Worm (Caenorhabditis elegans): Measurements from ENCODE around the gene sup-26.

Gene sup-26

ce11 chrIII:4276277-4276676, 3.7 kb downstream of the sup-26 start:
- TF ChIP-seq ama-1 (optimal IDR thresholded peaks at IDR 0.05), result peak; percentile 74
- no peak for TF ChIP-seq hlh-6 (tag; optimal IDR thresholded peaks at IDR 0.05)

DNA sequence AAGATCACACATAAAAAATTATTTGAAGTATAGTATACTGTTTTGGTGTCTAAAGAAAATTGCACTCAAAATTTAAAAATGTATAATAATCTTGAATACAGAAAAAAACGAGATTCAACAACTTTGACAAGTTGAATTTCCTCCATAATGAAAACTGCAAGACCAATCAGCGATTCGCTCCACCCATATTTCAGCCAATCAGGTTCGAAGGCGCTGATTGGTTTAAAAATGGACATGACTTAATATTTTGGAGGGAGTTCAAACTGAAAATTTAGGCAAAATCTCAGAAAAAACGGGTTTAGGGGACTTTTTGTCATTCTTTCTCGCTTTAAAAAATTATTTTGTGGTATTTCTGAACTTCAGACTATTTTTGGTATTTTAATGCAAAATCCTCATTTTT, 4.3 kb downstream of the sup-26 start:
- peak; percentile 93 for TF ChIP-seq nfya-1 (tag; optimal IDR thresholded peaks at IDR 0.05)
- no peak for TF ChIP-seq ref-2 (tag; optimal IDR thresholded peaks at IDR 0.05)
- TF ChIP-seq dmd-4 (tag; optimal IDR thresholded peaks at IDR 0.05; ENCODE audit: borderline replicate concordance), result no peak

DNA sequence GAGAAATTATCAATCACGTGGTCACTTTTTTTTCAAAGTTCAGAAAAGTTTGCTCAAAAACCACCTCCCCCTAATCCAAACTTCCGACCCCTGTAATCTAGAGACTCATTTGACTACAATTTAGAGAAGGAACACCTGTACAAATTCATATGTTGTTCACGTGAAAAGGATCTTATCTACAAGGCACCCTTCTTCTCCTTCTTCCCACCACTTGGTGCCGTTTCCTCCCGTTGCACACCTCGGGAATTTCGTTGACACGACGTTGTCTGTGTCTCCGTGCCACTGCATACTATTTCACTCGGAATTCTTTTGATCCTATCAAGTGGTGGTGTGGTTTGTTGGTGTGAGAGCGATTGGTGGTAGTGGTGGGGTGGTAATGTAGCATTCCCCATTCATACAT, 5.5 kb downstream of the sup-26 start:
- no peak for TF ChIP-seq ceh-19 (GFP tag; optimal IDR thresholded peaks at IDR 0.05)
- no peak for TF ChIP-seq odd-2 (tag; optimal IDR thresholded peaks at IDR 0.05)
- TF ChIP-seq hlh-15 (tag; optimal IDR thresholded peaks at IDR 0.05), result no peak
- no peak for TF ChIP-seq unc-86 (tag; optimal IDR thresholded peaks at IDR 0.05)
- TF ChIP-seq T23F11.4 (GFP tag; optimal IDR thresholded peaks at IDR 0.05), result no peak
- no peak for TF ChIP-seq pag-3 (tag; optimal IDR thresholded peaks at IDR 0.05; ENCODE audit: borderline replicate concordance)
- no peak for TF ChIP-seq K09A11.1 (tag; optimal IDR thresholded peaks at IDR 0.05; ENCODE audit: insufficient read depth)
- peak; percentile 47 for TF ChIP-seq elt-2 (tag; optimal IDR thresholded peaks at IDR 0.05)
- TF ChIP-seq pha-2 (tag; optimal IDR thresholded peaks at IDR 0.05), result no peak
- no peak for TF ChIP-seq che-1 (tag; optimal IDR thresholded peaks at IDR 0.05)
- TF ChIP-seq pros-1 (tag; optimal IDR thresholded peaks at IDR 0.05), result no peak
- TF ChIP-seq ttx-3 (tag; optimal IDR thresholded peaks at IDR 0.05), result no peak
- peak; percentile 75 for TF ChIP-seq tbx-2 (tag; optimal IDR thresholded peaks at IDR 0.05)
- TF ChIP-seq hlh-30 (tag; optimal IDR thresholded peaks at IDR 0.05; ENCODE audit: insufficient read depth), result peak; percentile 47
- TF ChIP-seq ref-2 (tag; optimal IDR thresholded peaks at IDR 0.05), result peak; percentile 10
- TF ChIP-seq ztf-16 (tag; optimal IDR thresholded peaks at IDR 0.05), result no peak

DNA sequence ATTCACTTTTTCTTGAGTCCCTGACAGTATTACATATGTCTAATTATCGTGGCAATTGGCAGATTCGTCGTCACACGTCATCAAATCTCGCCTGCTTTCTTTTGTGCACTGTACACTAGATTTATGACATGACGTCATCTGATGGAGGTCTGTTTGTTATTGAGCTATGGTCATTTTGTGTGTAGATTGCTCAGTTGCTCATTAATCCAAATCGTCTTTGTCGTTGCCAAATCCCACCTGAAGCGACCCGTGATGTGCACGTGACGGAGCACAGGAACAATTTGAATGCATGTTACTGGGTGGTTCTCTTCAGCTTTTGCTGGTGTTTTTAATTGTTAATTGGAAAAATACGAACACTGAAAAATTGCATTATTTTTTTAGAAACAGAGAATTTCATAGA, 7.2 kb downstream of the sup-26 start:
- peak; percentile 61 for TF ChIP-seq hlh-30 (tag; optimal IDR thresholded peaks at IDR 0.05; ENCODE audit: insufficient read depth)
- TF ChIP-seq ceh-24 (tag; optimal IDR thresholded peaks at IDR 0.05), result no peak
- TF ChIP-seq T23F11.4 (GFP tag; optimal IDR thresholded peaks at IDR 0.05), result no peak
- TF ChIP-seq ceh-31 (tag; optimal IDR thresholded peaks at IDR 0.05), result no peak

ce11 chrIII:4271059-4271458, 9.0 kb downstream of the sup-26 start:
- no peak for TF ChIP-seq ceh-48 (tag; optimal IDR thresholded peaks at IDR 0.05)
- TF ChIP-seq elt-2 (tag; optimal IDR thresholded peaks at IDR 0.05), result peak; percentile 11
- TF ChIP-seq tbx-7 (tag; optimal IDR thresholded peaks at IDR 0.05), result no peak
- TF ChIP-seq odd-2 (tag; optimal IDR thresholded peaks at IDR 0.05), result no peak
- no peak for TF ChIP-seq lim-6 (tag; optimal IDR thresholded peaks at IDR 0.05)

DNA sequence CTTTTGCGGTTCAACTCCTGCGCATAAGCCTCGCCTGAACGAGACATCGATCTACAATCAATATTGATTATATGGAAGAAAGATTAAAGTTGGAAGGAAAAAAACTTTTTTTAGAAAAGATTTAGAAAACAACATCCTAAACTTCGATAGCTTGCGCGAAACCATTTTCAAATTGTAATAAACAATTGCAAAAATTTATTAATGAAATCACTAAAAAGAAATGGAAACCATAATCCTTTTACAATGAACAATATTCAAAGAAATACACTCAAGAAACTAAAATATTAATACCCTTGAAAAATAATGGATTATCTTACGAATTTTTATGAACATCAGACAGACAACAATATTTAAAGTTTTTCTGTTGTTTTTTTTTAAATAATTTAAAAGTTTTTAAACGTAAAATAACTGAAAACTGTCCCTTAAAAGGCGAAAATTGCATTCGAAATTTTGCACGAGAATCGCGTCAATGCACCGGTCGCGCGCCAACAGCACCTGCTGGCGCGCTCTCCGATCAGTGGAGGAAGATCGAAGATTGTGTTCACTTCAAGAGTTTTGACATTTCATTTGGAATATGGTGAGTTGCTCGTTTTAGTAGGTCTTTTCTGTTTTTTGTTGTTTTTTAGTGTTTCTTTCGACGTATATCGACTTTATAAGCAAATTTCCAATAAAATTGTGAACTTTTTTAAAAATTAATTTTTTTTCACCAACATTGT, 10.6 kb downstream of the sup-26 start, which contains the start of the genes sftb-1 and R10E4.1:
sftb-1 (minus strand) TSS at position 51 of the 716 bp plus-strand sequence.
R10E4.1 (plus strand) TSS at position 524 of the 716 bp plus-strand sequence.
- TF ChIP-seq madf-2 (tag; optimal IDR thresholded peaks at IDR 0.05) (no peak), tbx-2 (tag; optimal IDR thresholded peaks at IDR 0.05) (peak; percentile 31), ceh-14 (tag; optimal IDR thresholded peaks at IDR 0.05) (peak; percentile 37), dmd-4 (tag; optimal IDR thresholded peaks at IDR 0.05; ENCODE audit: borderline replicate concordance) (no peak), K02D7.2 (tag; optimal IDR thresholded peaks at IDR 0.05) (no peak), eyg-1 (tag; optimal IDR thresholded peaks at IDR 0.05) (no peak), zip-5 (tag; optimal IDR thresholded peaks at IDR 0.05) (no peak), sdc-2 (tag; optimal IDR thresholded peaks at IDR 0.05) (no peak), fax-1 (tag; optimal IDR thresholded peaks at IDR 0.05) (no peak), ceh-45 (GFP tag; IDR thresholded peaks at IDR 0.05) (no peak), ceh-48 (tag; optimal IDR thresholded peaks at IDR 0.05) (no peak), C38D4.7 (GFP tag; optimal IDR thresholded peaks at IDR 0.05) (no peak), unc-42 (tag; optimal IDR thresholded peaks at IDR 0.05) (no peak), lin-11 (tag; optimal IDR thresholded peaks at IDR 0.05) (no peak), Y22D7AL.16 (tag; optimal IDR thresholded peaks at IDR 0.05) (no peak), pha-4 (tag; optimal IDR thresholded peaks at IDR 0.05) (no peak), unc-55 (GFP tag; optimal IDR thresholded peaks at IDR 0.05) (no peak), ets-4 (tag; optimal IDR thresholded peaks at IDR 0.05) (no peak), ceh-19 (GFP tag; optimal IDR thresholded peaks at IDR 0.05) (no peak), che-1 (tag; optimal IDR thresholded peaks at IDR 0.05) (no peak), pha-2 (tag; optimal IDR thresholded peaks at IDR 0.05) (no peak), F13H6.1 (tag; optimal IDR thresholded peaks at IDR 0.05) (no peak), tbx-7 (tag; optimal IDR thresholded peaks at IDR 0.05) (no peak), hlh-15 (tag; optimal IDR thresholded peaks at IDR 0.05) (no peak), elt-4 (tag; optimal IDR thresholded peaks at IDR 0.05) (no peak)

Data from whole organism, late embryonic.